Worm (Caenorhabditis elegans) whole organism, late embryonic: ENCODE measurements around the gene gad-2.

ENCODE experiments used
- ceh-22 ChIP-seq: sonication (generic microtip); optimal IDR thresholded peaks from 2 replicates; lab custom pipeline; 2017; ENCODE audit warnings: missing biosample characterization, missing genetic modification characterization
- ceh-31 ChIP-seq: sonication (generic microtip); optimal IDR thresholded peaks from 2 replicates; lab custom pipeline; 2016; ENCODE audit warnings: missing genetic modification characterization, missing compliant biosample characterization
- nhr-11 ChIP-seq: fragments of 150-350 bp; optimal IDR thresholded peaks from 2 replicates; lab custom pipeline; 2014; ENCODE audit warnings: missing biosample characterization, missing genetic modification characterization

DNA sequence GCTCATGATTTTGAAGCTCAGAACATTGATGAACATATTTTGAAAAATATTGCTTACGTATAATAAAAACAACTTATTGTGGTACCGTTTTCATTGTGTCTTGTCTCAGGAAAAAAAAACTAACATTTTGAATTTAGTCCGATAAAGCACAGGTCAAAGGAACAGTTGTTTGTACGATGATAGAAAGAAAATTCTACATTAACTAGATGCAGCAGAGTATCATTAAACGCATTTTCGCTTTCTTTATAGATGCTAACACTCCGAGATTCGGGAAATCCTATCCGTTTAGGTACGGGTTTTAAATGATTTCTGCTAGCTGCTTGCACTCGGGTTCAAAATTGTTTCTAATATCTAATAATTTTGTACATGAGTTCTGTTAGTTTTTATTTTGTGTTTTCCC lies 15.8 kb downstream of the gad-2 start:
- TF ChIP-seq nhr-11 (tag; lab: Kevin White, UChicago) (no peak), ceh-22 (tag; lab: Kevin White, UChicago) (no peak), ceh-31 (tag; lab: Kevin White, UChicago) (no peak)
